Worm (Caenorhabditis elegans) whole organism, L1 larva: ENCODE data around the gene msp-142.
"Not testable (repeated sequence)": the region's sequence is repeated elsewhere in the genome, so short reads cannot be mapped to it uniquely, and the experiment has no call there.

Experiments
- C16A3.4 ChIP-seq: fragments of 150-350 bp; optimal IDR thresholded peaks from 2 replicates; lab custom pipeline; 2014; ENCODE audit warnings: missing biosample characterization, missing genetic modification characterization
- aha-1 ChIP-seq: fragments of 150-350 bp; optimal IDR thresholded peaks from 2 replicates; lab custom pipeline; 2014; ENCODE audit warnings: missing biosample characterization, missing genetic modification characterization
- ama-1 ChIP-seq: fragments of 150-350 bp; optimal IDR thresholded peaks from 2 replicates; lab custom pipeline; 2014
- ceh-82 ChIP-seq, 3 experiments: fragments of 150-350 bp in 1 of 3; sonication (generic microtip) in 2 of 3; optimal IDR thresholded peaks; 2 replicates each; lab custom pipeline; 2014 to 2017; ENCODE audit warnings: missing biosample characterization in 3 of 3, missing genetic modification characterization in 3 of 3
- ceh-90 ChIP-seq: sonication (generic microtip); optimal IDR thresholded peaks from 2 replicates; lab custom pipeline; 2016; ENCODE audit warnings: missing genetic modification characterization, missing compliant biosample characterization
- dpl-1 ChIP-seq, 3 experiments: fragments of 150-350 bp in 2 of 3; sonication (generic microtip) in 1 of 3; optimal IDR thresholded peaks; 2 replicates each; lab custom pipeline; 2014 to 2017; ENCODE audit warnings: missing biosample characterization in 3 of 3, missing genetic modification characterization in 3 of 3, missing genetic modification reagents in 3 of 3
- efl-1 ChIP-seq, 4 experiments: fragments of 150-350 bp; optimal IDR thresholded peaks in 3 of 4; peaks in 1 of 4; 1 replicate in 1 of 4; 2 replicates in 3 of 4; lab custom pipeline; 2014; ENCODE audit warnings: missing biosample characterization in 2 of 4, missing genetic modification characterization in 2 of 4, missing genetic modification reagents in 2 of 4
- efl-3 ChIP-seq: fragments of 200-800 bp; sonication (Bioruptor generic); optimal IDR thresholded peaks from 2 replicates; lab custom pipeline; 2018; ENCODE audit warnings: mild to moderate bottlenecking, missing genetic modification characterization, missing compliant biosample characterization
- egl-13 ChIP-seq: sonication (generic microtip); optimal IDR thresholded peaks from 2 replicates; lab custom pipeline; 2016; ENCODE audit warnings: missing genotype, missing genetic modification reagents, missing genetic modification characterization, missing compliant biosample characterization
- elt-2 ChIP-seq: sonication (generic microtip); optimal IDR thresholded peaks from 2 replicates; lab custom pipeline; 2016; ENCODE audit warnings: missing genetic modification characterization, mild to moderate bottlenecking, inconsistent platforms, missing compliant biosample characterization, missing genetic modification reagents
- ets-5 ChIP-seq: fragments of 200-800 bp; sonication (Bioruptor generic); IDR thresholded peaks from 2 replicates; pipeline ENCODE4 v1.3.6; 2022; ENCODE audit warnings: missing genetic modification characterization, missing compliant biosample characterization
- fkh-4 ChIP-seq: sonication (generic microtip); optimal IDR thresholded peaks from 2 replicates; lab custom pipeline; 2016; ENCODE audit warnings: missing compliant biosample characterization, missing genetic modification characterization, borderline replicate concordance
- fkh-8 ChIP-seq: sonication (generic microtip); optimal IDR thresholded peaks from 2 replicates; lab custom pipeline; 2016; ENCODE audit warnings: mild to moderate bottlenecking, missing genetic modification characterization, missing compliant biosample characterization
- lin-14 ChIP-seq: fragments of 200-800 bp; sonication (Bioruptor generic); optimal IDR thresholded peaks from 2 replicates; lab custom pipeline; 2018; ENCODE audit warnings: mild to moderate bottlenecking, missing genetic modification characterization, moderate library complexity, missing compliant biosample characterization
- lin-35 ChIP-seq, 2 experiments: fragments of 150-350 bp; optimal IDR thresholded peaks; 2 replicates each; lab custom pipeline; 2014; ENCODE audit warnings: missing biosample characterization in 2 of 2, missing genetic modification characterization in 2 of 2, missing genetic modification reagents in 2 of 2
- lin-39 ChIP-seq: fragments of 150-350 bp; optimal IDR thresholded peaks from 2 replicates; lab custom pipeline; 2014; ENCODE audit warnings: missing biosample characterization, missing genetic modification reagents, missing genetic modification characterization
- mef-2 ChIP-seq: fragments of 150-350 bp; optimal IDR thresholded peaks from 2 replicates; lab custom pipeline; 2014; ENCODE audit warnings: missing biosample characterization, missing genetic modification characterization
- nhr-12 ChIP-seq: sonication (generic microtip); optimal IDR thresholded peaks from 2 replicates; lab custom pipeline; 2017; ENCODE audit warnings: missing biosample characterization, missing genetic modification characterization
- nhr-19 ChIP-seq: fragments of 200-800 bp; sonication (Bioruptor generic); conservative IDR thresholded peaks from 2 replicates; pipeline ENCODE4 v1.3.6; 2022; ENCODE audit warnings: missing genetic modification characterization, missing compliant biosample characterization
- nhr-20 ChIP-seq: sonication (generic microtip); optimal IDR thresholded peaks from 2 replicates; lab custom pipeline; 2016; ENCODE audit warnings: mild to moderate bottlenecking, missing genetic modification characterization, missing compliant biosample characterization
- nhr-28 ChIP-seq: fragments of 150-350 bp; optimal IDR thresholded peaks from 2 replicates; lab custom pipeline; 2014; ENCODE audit warnings: missing biosample characterization, missing genetic modification characterization
- nhr-47 ChIP-seq: sonication (generic microtip); optimal IDR thresholded peaks from 2 replicates; lab custom pipeline; 2016; ENCODE audit warnings: mild to moderate bottlenecking, missing genetic modification characterization, moderate library complexity, missing compliant biosample characterization
- nhr-77 ChIP-seq: fragments of 150-350 bp; optimal IDR thresholded peaks from 2 replicates; lab custom pipeline; 2014; ENCODE audit warnings: missing biosample characterization, missing genetic modification characterization
- nhr-84 ChIP-seq: sonication (generic microtip); optimal IDR thresholded peaks from 2 replicates; lab custom pipeline; 2017; ENCODE audit warnings: missing biosample characterization, missing genetic modification characterization
- nhr-90 ChIP-seq: sonication (generic microtip); optimal IDR thresholded peaks from 2 replicates; lab custom pipeline; 2016; ENCODE audit warnings: mild to moderate bottlenecking, missing genetic modification characterization, missing compliant biosample characterization; ENCODE audit not compliant: poor library complexity
- pag-3 ChIP-seq: sonication (generic microtip); optimal IDR thresholded peaks from 2 replicates; lab custom pipeline; 2017; ENCODE audit warnings: missing genetic modification characterization, mild to moderate bottlenecking, missing compliant biosample characterization, antibody characterized with exemption, borderline replicate concordance; ENCODE audit not compliant: insufficient read depth
- pax-3 ChIP-seq: fragments of 200-800 bp; sonication (Bioruptor generic); optimal IDR thresholded peaks from 2 replicates; lab custom pipeline; 2018; ENCODE audit warnings: mild to moderate bottlenecking, missing genetic modification characterization, moderate library complexity, missing compliant biosample characterization
- rnt-1 ChIP-seq: sonication (generic microtip); optimal IDR thresholded peaks from 2 replicates; lab custom pipeline; 2016; ENCODE audit warnings: mild to moderate bottlenecking, missing genetic modification characterization, moderate library complexity, missing compliant biosample characterization
- snu-23 ChIP-seq: sonication (generic microtip); optimal IDR thresholded peaks from 2 replicates; lab custom pipeline; 2016; ENCODE audit warnings: missing genetic modification characterization, missing compliant biosample characterization
- sup-37 ChIP-seq: fragments of 200-800 bp; sonication (Bioruptor generic); optimal IDR thresholded peaks from 2 replicates; lab custom pipeline; 2018; ENCODE audit warnings: mild to moderate bottlenecking, missing genetic modification characterization, missing compliant biosample characterization
- swsn-7 ChIP-seq: sonication (generic microtip); optimal IDR thresholded peaks from 2 replicates; lab custom pipeline; 2016; ENCODE audit warnings: missing genetic modification characterization, missing compliant biosample characterization
- unc-30 ChIP-seq: sonication (generic microtip); optimal IDR thresholded peaks from 2 replicates; lab custom pipeline; 2017; ENCODE audit warnings: missing biosample characterization, missing genetic modification characterization
- unc-62 ChIP-seq: fragments of 150-350 bp; optimal IDR thresholded peaks from 2 replicates; lab custom pipeline; 2014; ENCODE audit warnings: missing biosample characterization, missing genetic modification reagents, missing genetic modification characterization
- ztf-11 ChIP-seq, 2 experiments: sonication (generic microtip); optimal IDR thresholded peaks; 2 replicates each; lab custom pipeline; 2016 to 2017; ENCODE audit warnings: missing genetic modification characterization in 2 of 2, missing biosample characterization in 1 of 2, missing compliant biosample characterization in 1 of 2
- ztf-4 ChIP-seq: fragments of 150-350 bp; optimal IDR thresholded peaks from 2 replicates; lab custom pipeline; 2014; ENCODE audit warnings: missing biosample characterization, missing genetic modification characterization

Gene msp-142

DNA sequence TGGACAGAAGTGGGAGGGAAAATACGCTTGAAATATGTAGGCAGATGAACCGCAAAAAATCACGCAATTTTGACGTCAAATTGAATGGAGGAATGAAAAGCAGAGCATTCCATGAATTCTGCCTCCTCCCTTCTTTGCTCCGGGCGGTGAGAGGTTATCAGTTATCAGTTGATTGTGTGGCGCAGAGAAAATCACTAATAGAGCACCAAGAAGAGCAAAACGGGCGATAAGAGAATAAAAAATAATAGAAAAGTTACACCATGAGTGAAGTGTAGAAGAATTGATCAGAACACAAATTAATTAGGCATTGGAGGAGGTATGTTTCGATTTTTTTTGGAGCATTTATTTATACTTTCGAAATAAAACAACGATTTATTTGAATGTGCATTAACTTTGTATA is 8.8 kb downstream of the msp-142 start:
- TF ChIP-seq swsn-7 (tag; lab: Kevin White, UChicago): no peak
- TF ChIP-seq nhr-28 (tag; lab: Kevin White, UChicago): no peak
- TF ChIP-seq efl-1 (optimal IDR thresholded peaks at IDR 0.05; lab: Kevin White, UChicago): no peak
- TF ChIP-seq efl-1 (GFP tag; optimal IDR thresholded peaks at IDR 0.05 in 1 of 2; lab: Kevin White, UChicago): peak in 1 of 2 experiments; percentile 84
- TF ChIP-seq nhr-90 (tag; lab: Kevin White, UChicago): no peak
- no peak for TF ChIP-seq fkh-8 (tag; lab: Kevin White, UChicago)
- TF ChIP-seq ceh-90 (tag; lab: Kevin White, UChicago): no peak
- TF ChIP-seq ztf-4 (tag; lab: Kevin White, UChicago): no peak
- TF ChIP-seq lin-14 (GFP tag; lab: Kevin White, UChicago): no peak
- no peak for TF ChIP-seq pag-3
- no peak for TF ChIP-seq nhr-77
- no peak for TF ChIP-seq aha-1
- peak; percentile 84 for TF ChIP-seq elt-2 (tag; lab: Kevin White, UChicago)

DNA sequence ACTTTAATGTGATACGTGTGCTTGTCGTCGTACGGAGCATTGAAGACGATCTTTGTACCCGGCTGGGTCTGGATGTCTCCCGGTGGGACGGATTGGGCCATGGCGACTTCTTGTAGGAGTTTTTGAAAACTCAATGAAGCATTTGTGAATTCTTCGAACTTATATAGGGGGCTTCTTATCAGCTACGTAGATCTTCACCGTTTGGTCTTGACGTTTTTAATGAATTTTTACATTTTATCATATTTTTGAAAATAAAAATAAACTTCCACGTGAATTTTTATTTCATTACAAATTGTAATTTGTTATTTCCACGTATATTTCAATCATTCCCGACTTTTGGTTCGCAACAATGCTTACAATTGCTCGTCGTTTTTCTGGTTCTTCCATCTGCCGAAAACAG is 12.5 kb downstream of the msp-142 start, which contains the start of the genes msp-64 and ZK1248.5:
Gene msp-64 (minus strand): TSS at position 101 of the 400 bp plus-strand sequence.
Gene ZK1248.5 (plus strand): TSS at position 285 of the 400 bp plus-strand sequence.
- TF ChIP-seq unc-62 (GFP tag; lab: Kevin White, UChicago): no peak
- no peak for TF ChIP-seq dpl-1 (GFP tag; optimal IDR thresholded peaks at IDR 0.05; lab: Kevin White, UChicago)
- TF ChIP-seq ets-5: no peak
- no peak for TF ChIP-seq fkh-4 (tag; lab: Kevin White, UChicago)
- no peak for TF ChIP-seq mef-2 (tag; lab: Kevin White, UChicago)
- TF ChIP-seq nhr-19: no peak

DNA sequence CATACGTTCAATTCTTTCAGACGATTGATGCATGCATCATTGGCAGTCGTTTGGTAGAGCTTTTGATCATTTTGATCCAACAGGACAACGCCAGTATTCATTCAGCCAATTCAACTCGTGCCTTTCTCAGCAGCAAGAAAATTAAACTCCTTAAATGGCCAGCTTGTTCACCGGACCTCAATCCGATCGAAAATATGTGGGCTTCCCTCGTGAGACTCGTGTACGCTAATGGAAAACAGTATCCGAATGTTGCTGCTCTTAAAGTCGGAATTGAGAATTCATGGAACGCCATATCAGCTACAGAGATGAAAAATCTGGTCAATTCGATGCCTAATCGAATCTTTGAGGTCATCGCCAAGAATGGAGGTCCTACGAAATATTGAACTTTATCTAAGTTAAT is 17.7 kb downstream of the msp-142 start, which contains the start of gene wago-5:
Gene wago-5 (minus strand): TSS at position 101 of the 400 bp plus-strand sequence.
- not testable (repeated sequence) for TF ChIP-seq rnt-1, nhr-20, nhr-47 (tag; lab: Kevin White, UChicago)

- no peak for TF ChIP-seq nhr-12
- no peak for TF ChIP-seq swsn-7 (tag; lab: Kevin White, UChicago)
These were observed 18.6 kb downstream of the msp-142 start, which contains the start of gene ZK1248.20 for ce11 chrII:5816346-5816745. TSS of gene ZK1248.20 (plus strand) at chrII:5816646.

DNA sequence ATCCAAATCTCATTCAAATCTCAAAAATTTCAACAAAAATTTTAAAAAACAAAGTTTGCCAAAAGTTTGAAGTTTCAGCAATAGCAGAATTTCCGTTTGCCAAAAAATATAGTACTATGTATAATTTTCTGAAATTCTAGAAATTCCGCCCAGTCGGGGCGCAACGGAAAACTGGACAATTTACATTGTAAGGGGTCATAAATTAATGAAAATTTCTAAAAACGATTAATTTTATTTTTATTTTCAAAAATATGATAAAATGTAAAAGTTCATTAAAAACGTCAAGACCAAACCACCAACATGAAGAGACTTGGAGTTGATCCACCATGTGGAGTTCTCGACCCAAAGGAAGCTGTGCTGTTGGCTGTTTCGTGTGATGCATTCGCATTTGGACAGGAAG is 20.6 kb downstream of the msp-142 start, which contains the start of gene ZK1248.4:
Gene ZK1248.4 (plus strand): TSS at position 301 of the 400 bp plus-strand sequence.
- TF ChIP-seq unc-30 (tag; lab: Kevin White, UChicago) (no peak), lin-39 (tag; lab: Kevin White, UChicago) (no peak), efl-3 (GFP tag; lab: Kevin White, UChicago) (no peak), swsn-7 (tag; lab: Kevin White, UChicago) (no peak), sup-37 (GFP tag; lab: Kevin White, UChicago) (no peak), ama-1 (lab: Kevin White, UChicago) (no peak), ceh-82 (tag; optimal IDR thresholded peaks at IDR 0.05; lab: Kevin White, UChicago) (no peak), nhr-28 (tag; lab: Kevin White, UChicago) (no peak), lin-35 (GFP tag; optimal IDR thresholded peaks at IDR 0.05; lab: Kevin White, UChicago) (no peak), C16A3.4 (tag; lab: Kevin White, UChicago) (no peak), nhr-20 (tag; lab: Kevin White, UChicago) (no peak), snu-23 (no peak), ztf-11 (tag; optimal IDR thresholded peaks at IDR 0.05; lab: Kevin White, UChicago) (no peak), pax-3 (tag; lab: Kevin White, UChicago) (no peak), nhr-84 (no peak), egl-13 (tag; lab: Kevin White, UChicago) (no peak), aha-1 (no peak), ceh-90 (tag; lab: Kevin White, UChicago) (no peak), nhr-47 (tag; lab: Kevin White, UChicago) (no peak)
